Fruit fly (Drosophila melanogaster) whole organism: Measurements from ENCODE around the gene CG17292.

Source experiments
- CG8478 ChIP-seq: fragments of >200 bp; optimal IDR thresholded peaks from 2 replicates; lab custom pipeline; 2018; ENCODE audit warnings: inconsistent platforms
- Dll ChIP-seq: fragments of >200 bp; optimal IDR thresholded peaks from 2 replicates; lab custom pipeline; 2017
- pan ChIP-seq: fragments of >200 bp; optimal IDR thresholded peaks from 2 replicates; lab custom pipeline; 2017
- psq ChIP-seq: fragments of >200 bp; optimal IDR thresholded peaks from 2 replicates; lab custom pipeline; 2017
- usp ChIP-seq: fragments of >200 bp; optimal IDR thresholded peaks from 2 replicates; lab custom pipeline; 2017; ENCODE audit warnings: missing biosample characterization, missing genetic modification characterization, mixed read lengths

DNA sequence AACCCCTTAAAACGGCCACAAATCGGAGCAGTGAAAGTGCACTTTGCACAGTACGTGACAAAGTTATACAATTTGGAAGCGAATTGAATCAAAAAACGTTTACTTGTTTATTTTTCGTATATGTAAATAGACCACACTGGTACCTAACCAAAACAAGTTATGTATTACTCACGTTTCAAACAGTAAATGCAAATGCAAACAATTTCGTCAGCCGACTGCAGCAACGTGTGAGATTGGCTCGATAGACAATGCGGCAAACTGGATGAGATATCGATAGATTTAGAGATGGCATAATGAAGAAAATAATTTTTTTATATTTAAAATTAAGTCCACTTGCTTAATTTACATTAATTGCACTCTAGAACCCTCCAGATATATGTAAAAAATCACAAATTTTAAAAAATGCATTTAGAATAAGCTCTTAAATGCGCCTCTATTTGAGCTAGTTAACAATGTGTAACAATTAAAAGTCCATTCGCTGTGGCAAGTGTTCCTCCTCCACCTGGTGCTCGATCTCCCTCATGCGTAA, 11.3 kb downstream of the CG17292 start, which contains the start of gene AlaRS:
- no peak for TF ChIP-seq Dll (lab: Kevin White, UChicago)
- TF ChIP-seq CG8478 (lab: Kevin White, UChicago) = no peak
- TF ChIP-seq psq = no peak
- no peak for TF ChIP-seq usp (GFP tag; lab: Kevin White, UChicago)
- no peak for TF ChIP-seq pan (lab: Kevin White, UChicago)
